Fruit fly (Drosophila melanogaster) whole organism, embryonic: ENCODE measurements around the gene Twdlalpha.

Experiments used
- CG11696 ChIP-seq: fragments of 200-800 bp; sonication (Bioruptor generic); IDR thresholded peaks from 2 replicates; pipeline ENCODE4 v1.3.6; 2022; ENCODE audit warnings: missing biosample characterization, missing genetic modification characterization
- CG12391 ChIP-seq: fragments of 200-800 bp; sonication (Bioruptor generic); optimal IDR thresholded peaks from 3 replicates; lab custom pipeline; 2018; ENCODE audit warnings: missing biosample characterization, mild to moderate bottlenecking, missing genetic modification characterization, moderate library complexity
- CG2120 ChIP-seq: fragments of 200-800 bp; sonication (Bioruptor generic); optimal IDR thresholded peaks from 3 replicates; lab custom pipeline; 2016; ENCODE audit warnings: missing biosample characterization, missing genetic modification characterization
- klu ChIP-seq: fragments of 200-800 bp; sonication (Bioruptor generic); IDR thresholded peaks from 2 replicates; pipeline ENCODE4 v1.3.6; 2022; ENCODE audit warnings: missing biosample characterization, missing genetic modification characterization
- odd ChIP-seq: fragments of 200-800 bp; sonication (Bioruptor generic); optimal IDR thresholded peaks from 2 replicates; lab custom pipeline; 2017; ENCODE audit warnings: missing biosample characterization, mild to moderate bottlenecking, missing genetic modification characterization

DNA sequence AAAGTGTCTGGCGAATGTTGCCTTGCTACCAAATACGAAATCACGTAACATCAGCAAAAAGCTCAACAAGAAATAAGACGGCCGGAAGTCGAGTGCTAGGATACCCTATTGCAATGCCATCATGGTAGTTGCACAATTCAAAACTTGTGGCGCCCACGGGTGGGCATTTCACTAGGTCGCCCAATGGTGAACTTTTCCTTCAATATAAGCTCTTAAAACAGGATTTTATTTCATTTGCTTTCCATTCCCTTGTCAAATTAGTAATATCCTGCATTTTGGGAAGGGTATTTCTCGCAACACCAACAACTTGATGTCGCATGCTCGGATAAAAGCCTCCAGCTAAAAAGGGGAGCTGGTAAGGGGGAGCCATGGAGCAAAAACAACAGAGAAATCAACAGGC lies 18.9 kb downstream of the Twdlalpha start:
- TF ChIP-seq klu (GFP tag; lab: Robert Waterston, UW) (no peak), CG12391 (tag; lab: Kevin White, UChicago) (no peak), CG11696 (GFP tag; lab: Robert Waterston, UW) (no peak), odd (no peak), CG2120 (no peak)
